Fruit fly (Drosophila melanogaster): Measurements from ENCODE around the gene CecC.

Gene CecC

DNA sequence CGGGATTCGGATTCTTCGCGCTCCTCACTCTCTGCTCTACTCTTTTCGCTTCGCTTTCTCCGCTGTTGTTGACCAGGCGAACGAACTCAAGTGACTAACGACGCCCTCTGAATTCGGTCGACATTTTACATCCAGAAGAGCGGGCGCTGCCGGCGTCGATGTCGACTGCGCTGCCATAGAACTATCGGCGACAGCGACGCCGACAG lies 13.5 kb upstream of the CecC start, which contains the start of gene CG9743 (continued):
- 0 out of 2 replicates have a peak, but pooled peaks have one; percentile 5 for TF ChIP-seq CG42726 (GFP tag; IDR thresholded peaks at IDR 0.05; ENCODE audit: partially characterized antibody)
- no peak for TF ChIP-seq Dfd (GFP tag; optimal IDR thresholded peaks at IDR 0.05)
- peak; percentile 23; the same call in 1 of the 2 replicates for TF ChIP-seq unc-4 (GFP tag; IDR thresholded peaks at IDR 0.05; ENCODE audit: partially characterized antibody)
- no peak for TF ChIP-seq BEAF-32 (GFP tag; optimal IDR thresholded peaks at IDR 0.05)
- TF ChIP-seq CG11560 (tag; IDR thresholded peaks at IDR 0.05), result no peak
- no peak for TF ChIP-seq CG18764 (GFP tag; optimal IDR thresholded peaks at IDR 0.05)
- no peak for TF ChIP-seq CG14667 (GFP tag; IDR thresholded peaks at IDR 0.05)
- TF ChIP-seq CG6765 (GFP tag; optimal IDR thresholded peaks at IDR 0.05), result no peak
- TF ChIP-seq sr (GFP tag; IDR thresholded peaks at IDR 0.05), result no peak
- TF ChIP-seq sim (GFP tag; IDR thresholded peaks at IDR 0.05), result no peak
- no peak for TF ChIP-seq Dbx (GFP tag; IDR thresholded peaks at IDR 0.05)
- no peak for TF ChIP-seq hbn (GFP tag; IDR thresholded peaks at IDR 0.05; ENCODE audit: partially characterized antibody)
- 0 out of 3 replicates have a peak, but pooled peaks have one; percentile 15 for TF ChIP-seq hb (GFP tag; IDR thresholded peaks at IDR 0.05; ENCODE audit: partially characterized antibody)
- no peak for TF ChIP-seq danr (GFP tag; IDR thresholded peaks at IDR 0.05)
- no peak for TF ChIP-seq CG7786 (GFP tag; optimal IDR thresholded peaks at IDR 0.05)
- no peak for TF ChIP-seq CG12104 (GFP tag; optimal IDR thresholded peaks at IDR 0.05)
- no peak for TF ChIP-seq pzg (GFP tag; optimal IDR thresholded peaks at IDR 0.05)
- TF ChIP-seq z (GFP tag; IDR thresholded peaks at IDR 0.05), result no peak
- TF ChIP-seq Poxn (GFP tag; IDR thresholded peaks at IDR 0.05), result no peak
- peak; percentile 35 for TF ChIP-seq Jarid2 (GFP tag; optimal IDR thresholded peaks at IDR 0.05)
- TF ChIP-seq zfh1 (GFP tag; IDR thresholded peaks at IDR 0.05), result no peak
- no peak for TF ChIP-seq CG15601 (tag; optimal IDR thresholded peaks at IDR 0.05)
- no peak for TF ChIP-seq CG17612 (GFP tag; IDR thresholded peaks at IDR 0.05)
- TF ChIP-seq bbx (GFP tag; IDR thresholded peaks at IDR 0.05; ENCODE audit: partially characterized antibody), result peak; percentile 38; the same call in 1 of the 2 replicates
- TF ChIP-seq CoRest (tag; optimal IDR thresholded peaks at IDR 0.05), result no peak
- TF ChIP-seq ftz-f1 (GFP tag; optimal IDR thresholded peaks at IDR 0.05), result no peak
- peak; percentile 24; the same call in 1 of the 2 replicates for TF ChIP-seq CG13287 (GFP tag; IDR thresholded peaks at IDR 0.05; ENCODE audit: partially characterized antibody)
- no peak for TF ChIP-seq amos (GFP tag; IDR thresholded peaks at IDR 0.05; ENCODE audit: partially characterized antibody)
- no peak for TF ChIP-seq CG17359 (tag; optimal IDR thresholded peaks at IDR 0.05)
- no peak for TF ChIP-seq NK7.1 (GFP tag; optimal IDR thresholded peaks at IDR 0.05)
- TF ChIP-seq CG9437 (GFP tag; optimal IDR thresholded peaks at IDR 0.05), result no peak
- TF ChIP-seq ab (GFP tag; optimal IDR thresholded peaks at IDR 0.05), result no peak
- no peak for TF ChIP-seq Neu2 (GFP tag; optimal IDR thresholded peaks at IDR 0.05; ENCODE audit: borderline replicate concordance)
- no peak for TF ChIP-seq stwl (tag; optimal IDR thresholded peaks at IDR 0.05)
- no peak for TF ChIP-seq CG18262 (tag; optimal IDR thresholded peaks at IDR 0.05)
- TF ChIP-seq nau (GFP tag; optimal IDR thresholded peaks at IDR 0.05), result no peak
- TF ChIP-seq B-H2 (GFP tag; optimal IDR thresholded peaks at IDR 0.05), result no peak
- 0 out of 2 replicates have a peak, but pooled peaks have one; percentile 21 for TF ChIP-seq sna (GFP tag; IDR thresholded peaks at IDR 0.05; ENCODE audit: partially characterized antibody)
- peak; percentile 9; the same call in 1 of the 3 replicates for TF ChIP-seq CG6791 (GFP tag; IDR thresholded peaks at IDR 0.05; ENCODE audit: partially characterized antibody)
- no peak for TF ChIP-seq Scr (GFP tag; IDR thresholded peaks at IDR 0.05; ENCODE audit: partially characterized antibody)

Measured in whole organism, embryonic.